Worm (Caenorhabditis elegans) whole organism, midembryonic: ENCODE measurements around the gene fat-2.

Source experiments
- T22C8.4 ChIP-seq: fragments of 200-800 bp; sonication (Bioruptor generic); IDR thresholded peaks from 2 replicates; pipeline ENCODE4 v1.3.6; 2022; ENCODE audit warnings: missing genetic modification characterization, missing compliant biosample characterization
- cog-1 ChIP-seq: sonication (generic microtip); optimal IDR thresholded peaks from 2 replicates; lab custom pipeline; 2016; ENCODE audit warnings: missing genetic modification characterization, missing compliant biosample characterization
- flt-1 ChIP-seq: fragments of 200-800 bp; sonication (Bioruptor generic); IDR thresholded peaks from 2 replicates; pipeline ENCODE4 v1.3.6; 2022; ENCODE audit warnings: missing genetic modification characterization, missing compliant biosample characterization
- klf-2 ChIP-seq: fragments of 200-800 bp; sonication (Bioruptor generic); conservative IDR thresholded peaks from 2 replicates; pipeline ENCODE4 v1.3.6; 2022; ENCODE audit warnings: missing genetic modification reagents, missing genetic modification characterization, missing compliant biosample characterization
- med-1 ChIP-seq: sonication (generic microtip); optimal IDR thresholded peaks from 2 replicates; lab custom pipeline; 2017; ENCODE audit warnings: missing genetic modification characterization, mild to moderate bottlenecking, missing compliant biosample characterization, antibody characterized with exemption, missing genetic modification reagents; ENCODE audit not compliant: insufficient read depth
- ref-1 ChIP-seq: fragments of 200-800 bp; sonication (Bioruptor generic); conservative IDR thresholded peaks from 2 replicates; pipeline ENCODE4 v1.3.6; 2022; ENCODE audit warnings: missing genetic modification reagents, missing genetic modification characterization, missing compliant biosample characterization
- tab-1 ChIP-seq: fragments of 200-800 bp; sonication (Bioruptor generic); IDR thresholded peaks from 2 replicates; pipeline ENCODE4 v1.3.6; 2022; ENCODE audit warnings: missing genetic modification characterization, missing compliant biosample characterization
- ztf-23 ChIP-seq: fragments of 200-800 bp; sonication (Bioruptor generic); IDR thresholded peaks from 2 replicates; pipeline ENCODE4 v1.3.6; 2022; ENCODE audit warnings: missing genetic modification reagents, missing genetic modification characterization, missing compliant biosample characterization
- ztf-29 ChIP-seq: fragments of 200-800 bp; sonication (Bioruptor generic); IDR thresholded peaks from 2 replicates; pipeline ENCODE4 v1.3.6; 2022; ENCODE audit warnings: missing genetic modification reagents, missing genetic modification characterization, missing compliant biosample characterization

DNA sequence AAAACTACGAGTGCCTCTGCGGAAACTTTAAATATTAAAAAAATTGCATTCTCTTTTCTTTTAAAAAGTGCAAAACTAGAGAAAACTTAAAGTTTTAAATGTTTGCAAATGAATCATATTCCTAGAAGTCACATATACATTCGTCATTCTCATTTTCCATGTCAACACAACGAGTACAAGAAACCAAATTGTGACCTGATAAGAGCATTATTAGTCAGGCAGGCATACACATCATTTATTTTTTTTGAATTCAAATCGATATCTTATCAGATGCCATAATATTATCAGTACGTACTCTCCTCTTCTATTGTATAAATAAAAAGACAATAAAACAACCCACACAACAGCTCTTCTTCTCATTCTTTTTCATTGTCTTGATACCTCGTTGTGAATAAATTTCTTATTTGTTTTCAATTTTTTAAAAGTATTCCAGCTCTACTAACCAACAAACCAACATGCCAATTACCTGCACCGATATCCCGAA, 23.6 kb downstream of the fat-2 start, which contains the start of gene W02A2.9:
- TF ChIP-seq cog-1, result no peak
- TF ChIP-seq tab-1 (GFP tag; lab: Robert Waterston, UW), result no peak
- no peak for TF ChIP-seq med-1 (GFP tag; lab: Kevin White, UChicago)
- TF ChIP-seq flt-1, result no peak
- TF ChIP-seq ztf-29 (GFP tag; lab: Robert Waterston, UW), result no peak
- TF ChIP-seq ztf-23, result no peak
- no peak for TF ChIP-seq ref-1 (GFP tag; lab: Robert Waterston, UW)
- TF ChIP-seq klf-2 (GFP tag; lab: Robert Waterston, UW), result no peak
- TF ChIP-seq T22C8.4 (GFP tag; lab: Robert Waterston, UW), result no peak
